Fruit fly (Drosophila melanogaster) whole organism, embryonic: Measurements from ENCODE around the gene Nepl3.
A peak's percentile ranks its signal among the peaks of the same experiment; 100 is the strongest.

Experiments
- Antp ChIP-seq: fragments of 200-800 bp; sonication (Bioruptor generic); optimal IDR thresholded peaks from 3 replicates; lab custom pipeline; 2016; ENCODE audit warnings: missing biosample characterization, missing genetic modification characterization
- CG10209 ChIP-seq: fragments of 200-800 bp; sonication (Bioruptor generic); optimal IDR thresholded peaks from 3 replicates; lab custom pipeline; 2017; ENCODE audit warnings: missing biosample characterization, mild to moderate bottlenecking, missing genetic modification characterization, missing genetic modification reagents
- CG1024 ChIP-seq: fragments of 200-800 bp; sonication (Bioruptor generic); IDR thresholded peaks from 2 replicates; pipeline ENCODE4 v1.3.6; 2022; ENCODE audit warnings: missing biosample characterization, missing genetic modification characterization
- CG10366 ChIP-seq: fragments of 200-800 bp; sonication (Bioruptor generic); IDR thresholded peaks from 2 replicates; pipeline ENCODE4 v1.3.6; 2022; ENCODE audit warnings: missing biosample characterization, missing genetic modification characterization
- CG12299 ChIP-seq: fragments of 200-800 bp; sonication (Bioruptor generic); optimal IDR thresholded peaks from 2 replicates; lab custom pipeline; 2018; ENCODE audit warnings: missing biosample characterization, mild to moderate bottlenecking, missing genetic modification characterization
- CG15479 ChIP-seq: fragments of 200-800 bp; sonication (Bioruptor generic); optimal IDR thresholded peaks from 3 replicates; lab custom pipeline; 2019; ENCODE audit warnings: missing biosample characterization, mild to moderate bottlenecking, missing genetic modification characterization, moderate library complexity
- CG15601 ChIP-seq: fragments of 200-800 bp; sonication (Bioruptor generic); optimal IDR thresholded peaks from 3 replicates; lab custom pipeline; 2019; ENCODE audit warnings: missing biosample characterization, mild to moderate bottlenecking, missing genetic modification characterization, moderate library complexity
- CG16863 ChIP-seq: fragments of 200-800 bp; sonication (Bioruptor generic); optimal IDR thresholded peaks from 3 replicates; lab custom pipeline; 2016; ENCODE audit warnings: missing biosample characterization, missing genetic modification characterization
- CG17186 ChIP-seq: fragments of 200-800 bp; sonication (Bioruptor generic); optimal IDR thresholded peaks from 3 replicates; lab custom pipeline; 2017; ENCODE audit warnings: missing biosample characterization, missing genetic modification reagents, missing genetic modification characterization
- CG17385 ChIP-seq: fragments of 200-800 bp; sonication (Bioruptor generic); optimal IDR thresholded peaks from 3 replicates; lab custom pipeline; 2018; ENCODE audit warnings: missing biosample characterization, mild to moderate bottlenecking, missing genetic modification characterization
- CG18599 ChIP-seq: fragments of 200-800 bp; sonication (Bioruptor generic); optimal IDR thresholded peaks from 3 replicates; lab custom pipeline; 2017; ENCODE audit warnings: missing biosample characterization, missing genetic modification characterization, mild to moderate bottlenecking, moderate library complexity, missing genetic modification reagents
- CG33557 ChIP-seq: fragments of 200-800 bp; sonication (Bioruptor generic); optimal IDR thresholded peaks from 2 replicates; lab custom pipeline; 2019; ENCODE audit warnings: missing biosample characterization, mild to moderate bottlenecking, missing genetic modification characterization, moderate library complexity
- CG4820 ChIP-seq: fragments of 200-800 bp; sonication (Bioruptor generic); optimal IDR thresholded peaks from 3 replicates; lab custom pipeline; 2016; ENCODE audit warnings: missing biosample characterization, missing genetic modification characterization
- CG6791 ChIP-seq: fragments of 200-800 bp; sonication (Bioruptor generic); IDR thresholded peaks from 3 replicates; pipeline ENCODE4 v1.3.6; 2022; ENCODE audit warnings: missing biosample characterization, missing genetic modification characterization; ENCODE audit not compliant: partially characterized antibody
- CG7357 ChIP-seq: fragments of 200-800 bp; sonication (Bioruptor generic); IDR thresholded peaks from 3 replicates; pipeline ENCODE4 v1.3.6; 2022; ENCODE audit warnings: missing biosample characterization, missing genetic modification characterization
- CG7786 ChIP-seq: fragments of 200-800 bp; sonication (Bioruptor generic); optimal IDR thresholded peaks from 2 replicates; lab custom pipeline; 2016; ENCODE audit warnings: missing biosample characterization, missing genetic modification characterization
- CG8359 ChIP-seq: fragments of 200-800 bp; sonication (Bioruptor generic); optimal IDR thresholded peaks from 2 replicates; lab custom pipeline; 2017; ENCODE audit warnings: missing biosample characterization, mild to moderate bottlenecking, missing genetic modification characterization, borderline replicate concordance
- CG8388 ChIP-seq: fragments of 200-800 bp; sonication (Bioruptor generic); optimal IDR thresholded peaks from 2 replicates; lab custom pipeline; 2019; ENCODE audit warnings: missing biosample characterization, mild to moderate bottlenecking, missing genetic modification characterization, moderate library complexity
- CG9215 ChIP-seq: fragments of 200-800 bp; sonication (Bioruptor generic); IDR thresholded peaks from 2 replicates; pipeline ENCODE4 v1.3.6; 2022; ENCODE audit warnings: missing biosample characterization, missing genetic modification characterization
- CG9797 ChIP-seq: fragments of 200-800 bp; sonication (Bioruptor generic); optimal IDR thresholded peaks from 3 replicates; lab custom pipeline; 2018; ENCODE audit warnings: missing biosample characterization, mild to moderate bottlenecking, missing genetic modification characterization
- E2f2 ChIP-seq: fragments of 200-800 bp; sonication (Bioruptor generic); IDR thresholded peaks from 2 replicates; pipeline ENCODE4 v1.3.6; 2022; ENCODE audit warnings: missing biosample characterization, missing genetic modification characterization
- ERR ChIP-seq: fragments of 200-800 bp; sonication (Bioruptor generic); optimal IDR thresholded peaks from 2 replicates; lab custom pipeline; 2016; ENCODE audit warnings: missing biosample characterization, missing genetic modification characterization
- Ets65A ChIP-seq: fragments of 200-800 bp; sonication (Bioruptor generic); peaks from one replicate; lab custom pipeline; 2016; ENCODE audit warnings: missing biosample characterization, missing genetic modification characterization
- Fer1 ChIP-seq: fragments of 200-800 bp; sonication (Bioruptor generic); optimal IDR thresholded peaks from 2 replicates; lab custom pipeline; 2017; ENCODE audit warnings: missing biosample characterization, mild to moderate bottlenecking, missing genetic modification characterization
- Fer3 ChIP-seq: fragments of 200-800 bp; sonication (Bioruptor generic); optimal IDR thresholded peaks from 2 replicates; lab custom pipeline; 2018; ENCODE audit warnings: missing biosample characterization, mild to moderate bottlenecking, missing genetic modification characterization, moderate library complexity
- Gug ChIP-seq: fragments of 200-800 bp; sonication (Bioruptor generic); IDR thresholded peaks from 4 replicates; pipeline ENCODE4 v1.3.6; 2022; ENCODE audit warnings: missing biosample characterization, missing genetic modification characterization
- H2.0 ChIP-seq: fragments of 200-800 bp; sonication (Bioruptor generic); IDR thresholded peaks from 2 replicates; pipeline ENCODE4 v1.3.6; 2022; ENCODE audit warnings: missing biosample characterization, missing genetic modification characterization
- NfI ChIP-seq: fragments of 200-800 bp; sonication (Bioruptor generic); optimal IDR thresholded peaks from 3 replicates; lab custom pipeline; 2018; ENCODE audit warnings: missing biosample characterization, mild to moderate bottlenecking, missing genetic modification characterization, moderate library complexity
- Poxn ChIP-seq: fragments of 200-800 bp; sonication (Bioruptor generic); IDR thresholded peaks from 2 replicates; pipeline ENCODE4 v1.3.6; 2022; ENCODE audit warnings: missing biosample characterization, missing genetic modification characterization
- Stat92E ChIP-seq, 3 experiments: fragments of >200 bp in 2 of 3; fragments of 200-800 bp in 1 of 3; sonication (Bioruptor generic) in 1 of 3; optimal IDR thresholded peaks; 2 replicates each; lab custom pipeline; 2017 to 2019; ENCODE audit warnings: missing biosample characterization in 3 of 3, missing genetic modification characterization in 3 of 3, mild to moderate bottlenecking in 1 of 3, moderate library complexity in 1 of 3
- amos ChIP-seq: fragments of 200-800 bp; sonication (Bioruptor generic); IDR thresholded peaks from 2 replicates; pipeline ENCODE4 v1.3.6; 2022; ENCODE audit warnings: missing biosample characterization, missing genetic modification characterization; ENCODE audit not compliant: partially characterized antibody
- ase ChIP-seq: fragments of 200-800 bp; sonication (Bioruptor generic); IDR thresholded peaks from 3 replicates; pipeline ENCODE4 v1.3.6; 2022; ENCODE audit warnings: missing biosample characterization, missing genetic modification characterization
- br ChIP-seq: fragments of >200 bp; optimal IDR thresholded peaks from 2 replicates; lab custom pipeline; 2017
- btn ChIP-seq: fragments of 200-800 bp; sonication (Bioruptor generic); optimal IDR thresholded peaks from 2 replicates; lab custom pipeline; 2016; ENCODE audit warnings: missing biosample characterization, missing genetic modification characterization
- danr ChIP-seq: fragments of 200-800 bp; sonication (Bioruptor generic); IDR thresholded peaks from 2 replicates; pipeline ENCODE4 v1.3.6; 2022; ENCODE audit warnings: missing biosample characterization, missing genetic modification characterization
- dm ChIP-seq: fragments of 200-800 bp; sonication (Bioruptor generic); optimal IDR thresholded peaks from 3 replicates; lab custom pipeline; 2016; ENCODE audit warnings: missing biosample characterization, missing genetic modification characterization
- dmrt99B ChIP-seq: fragments of 200-800 bp; sonication (Bioruptor generic); optimal IDR thresholded peaks from 2 replicates; lab custom pipeline; 2018; ENCODE audit warnings: missing biosample characterization, mild to moderate bottlenecking, missing genetic modification characterization, moderate library complexity
- eyg ChIP-seq: fragments of 200-800 bp; sonication (Bioruptor generic); optimal IDR thresholded peaks from 3 replicates; lab custom pipeline; 2016; ENCODE audit warnings: missing biosample characterization, missing genetic modification characterization
- gt ChIP-seq: fragments of 200-800 bp; sonication (Bioruptor generic); IDR thresholded peaks from 2 replicates; pipeline ENCODE4 v1.3.6; 2022; ENCODE audit warnings: missing biosample characterization, missing genetic modification characterization
- ham ChIP-seq: fragments of 200-800 bp; sonication (Bioruptor generic); IDR thresholded peaks from 2 replicates; pipeline ENCODE4 v1.3.6; 2022; ENCODE audit warnings: missing biosample characterization, missing genetic modification characterization
- her ChIP-seq: fragments of 200-800 bp; sonication (Bioruptor generic); optimal IDR thresholded peaks from 2 replicates; lab custom pipeline; 2016; ENCODE audit warnings: missing biosample characterization, missing genetic modification characterization
- pita ChIP-seq: fragments of 200-800 bp; sonication (Bioruptor generic); optimal IDR thresholded peaks from 2 replicates; lab custom pipeline; 2017; ENCODE audit warnings: missing biosample characterization, mild to moderate bottlenecking, missing genetic modification characterization
- pzg ChIP-seq: fragments of 200-800 bp; sonication (Bioruptor generic); optimal IDR thresholded peaks from 3 replicates; lab custom pipeline; 2018; ENCODE audit warnings: missing biosample characterization, mild to moderate bottlenecking, missing genetic modification characterization, moderate library complexity
- run ChIP-seq: fragments of 200-800 bp; sonication (Bioruptor generic); optimal IDR thresholded peaks from 3 replicates; lab custom pipeline; 2018; ENCODE audit warnings: missing biosample characterization, mild to moderate bottlenecking, missing genetic modification characterization
- salm ChIP-seq: fragments of 200-800 bp; sonication (Bioruptor generic); optimal IDR thresholded peaks from 2 replicates; lab custom pipeline; 2018; ENCODE audit warnings: missing biosample characterization, mild to moderate bottlenecking, missing genetic modification characterization
- scrt ChIP-seq: fragments of 200-800 bp; sonication (Bioruptor generic); optimal IDR thresholded peaks from 2 replicates; lab custom pipeline; 2018; ENCODE audit warnings: missing biosample characterization, mild to moderate bottlenecking, missing genetic modification characterization, moderate library complexity
- slou ChIP-seq: fragments of 200-800 bp; sonication (Bioruptor generic); optimal IDR thresholded peaks from 3 replicates; lab custom pipeline; 2016; ENCODE audit warnings: missing biosample characterization, missing genetic modification characterization
- tap ChIP-seq: fragments of 200-800 bp; optimal IDR thresholded peaks from 3 replicates; lab custom pipeline; 2019; ENCODE audit warnings: missing biosample characterization, mild to moderate bottlenecking, missing genetic modification characterization, moderate library complexity
- toy ChIP-seq: fragments of 200-800 bp; sonication (Bioruptor generic); IDR thresholded peaks from 2 replicates; pipeline ENCODE4 v1.3.6; 2022; ENCODE audit warnings: missing biosample characterization, missing genetic modification characterization
- usp ChIP-seq: fragments of >200 bp; optimal IDR thresholded peaks from 2 replicates; lab custom pipeline; 2017; ENCODE audit warnings: missing biosample characterization, missing genetic modification characterization
- wdn ChIP-seq: fragments of 200-800 bp; sonication (Bioruptor generic); IDR thresholded peaks from 2 replicates; pipeline ENCODE4 v1.3.6; 2022; ENCODE audit warnings: missing biosample characterization, missing genetic modification characterization

Nepl3 gene

DNA sequence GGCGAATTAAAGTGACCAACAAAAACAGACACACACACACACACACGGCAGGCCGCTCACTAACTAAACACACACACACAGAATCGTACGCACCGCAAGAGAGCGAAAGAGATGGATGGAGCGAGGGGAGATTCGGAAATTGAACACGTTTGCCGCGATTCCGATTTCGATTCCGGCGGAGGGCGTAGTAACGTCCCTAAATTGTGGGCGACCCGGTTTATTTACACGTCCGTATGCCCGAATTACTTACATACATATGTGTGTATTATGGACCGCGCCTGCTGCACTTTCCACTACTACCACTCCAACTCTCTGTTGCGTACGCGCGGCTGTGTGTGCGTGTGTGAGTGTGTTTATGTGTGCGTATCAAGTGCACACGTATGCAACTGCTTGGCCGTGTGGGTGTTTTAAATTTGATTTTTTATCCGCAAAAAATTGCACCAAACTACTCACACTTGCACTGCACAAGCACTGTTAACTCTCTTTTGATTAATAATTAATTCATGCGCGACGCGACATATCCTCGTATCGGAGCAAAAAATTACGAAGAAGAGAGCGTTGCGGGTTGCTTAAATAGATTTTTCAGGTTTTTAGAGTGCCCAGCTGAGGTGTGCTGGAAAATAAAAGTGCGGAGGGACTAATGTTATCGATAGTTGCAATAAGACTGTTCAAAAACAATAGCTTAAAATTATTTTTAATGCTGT lies 35.1 kb upstream of the Nepl3 start, which contains the start of gene Pgant5 (continued):
- TF ChIP-seq CG16863 (GFP tag; lab: Kevin White, UChicago), result no peak
- TF ChIP-seq eyg (GFP tag; lab: Kevin White, UChicago), result no peak
- TF ChIP-seq CG9797 (GFP tag; lab: Kevin White, UChicago), result no peak
- TF ChIP-seq slou (GFP tag; lab: Kevin White, UChicago), result no peak
- no peak for TF ChIP-seq pita (GFP tag; lab: Kevin White, UChicago)
- peak; percentile 67 for TF ChIP-seq Fer1
- peak; percentile 20 for TF ChIP-seq dm
- TF ChIP-seq CG8388, result no peak
- TF ChIP-seq her (GFP tag; lab: Kevin White, UChicago), result no peak
- TF ChIP-seq CG17385, result peak; percentile 63
- no peak for TF ChIP-seq ham (GFP tag; lab: Robert Waterston, UW)
- TF ChIP-seq CG6791, result no peak
- TF ChIP-seq salm (tag; lab: Kevin White, UChicago), result no peak
- peak in 1 of 3 experiments; percentile 47 for TF ChIP-seq Stat92E (GFP tag; optimal IDR thresholded peaks at IDR 0.05; lab: Kevin White, UChicago)
- TF ChIP-seq Ets65A, result no peak
- peak; percentile 10 for TF ChIP-seq amos (GFP tag; lab: Robert Waterston, UW)
- no peak for TF ChIP-seq CG7786 (GFP tag; lab: Kevin White, UChicago)
- no peak for TF ChIP-seq CG10366 (GFP tag; lab: Robert Waterston, UW)
- TF ChIP-seq run (tag; lab: Kevin White, UChicago), result no peak
- peak; percentile 49 for TF ChIP-seq scrt (GFP tag; lab: Kevin White, UChicago)
- no peak for TF ChIP-seq danr
- no peak for TF ChIP-seq NfI (GFP tag; lab: Kevin White, UChicago)
- no peak for TF ChIP-seq Gug
- TF ChIP-seq btn (GFP tag; lab: Kevin White, UChicago), result peak; percentile 16
- TF ChIP-seq ase, result no peak
- TF ChIP-seq CG15601 (tag; lab: Kevin White, UChicago), result no peak
- no peak for TF ChIP-seq br (lab: Kevin White, UChicago)
- TF ChIP-seq wdn, result no peak
- TF ChIP-seq Poxn (GFP tag; lab: Robert Waterston, UW), result no peak
- TF ChIP-seq CG15479 (GFP tag; lab: Kevin White, UChicago), result peak; percentile 79
- TF ChIP-seq CG4820 (GFP tag; lab: Kevin White, UChicago), result no peak
- no peak for TF ChIP-seq usp (GFP tag; lab: Kevin White, UChicago)
- TF ChIP-seq dmrt99B, result no peak
- TF ChIP-seq CG1024 (GFP tag; lab: Robert Waterston, UW), result no peak
- TF ChIP-seq CG33557, result no peak
- TF ChIP-seq Fer3 (tag; lab: Kevin White, UChicago), result no peak
- TF ChIP-seq gt (GFP tag; lab: Robert Waterston, UW), result no peak
- peak; percentile 41 for TF ChIP-seq CG18599 (GFP tag; lab: Kevin White, UChicago)
- TF ChIP-seq CG7357 (GFP tag; lab: Robert Waterston, UW), result no peak
- no peak for TF ChIP-seq E2f2 (GFP tag; lab: Robert Waterston, UW)
- TF ChIP-seq ERR (GFP tag; lab: Kevin White, UChicago), result no peak
- no peak for TF ChIP-seq CG17186 (GFP tag; lab: Kevin White, UChicago)
- no peak for TF ChIP-seq Antp (GFP tag; lab: Kevin White, UChicago)
- TF ChIP-seq H2.0 (GFP tag; lab: Robert Waterston, UW), result 0 out of 2 replicates have a peak, but pooled peaks have one; percentile 11
- TF ChIP-seq CG10209 (GFP tag; lab: Kevin White, UChicago), result no peak
- TF ChIP-seq toy, result no peak
- TF ChIP-seq pzg (GFP tag; lab: Kevin White, UChicago), result peak; percentile 36
- TF ChIP-seq tap (tag; lab: Kevin White, UChicago), result no peak
- no peak for TF ChIP-seq CG8359 (GFP tag; lab: Kevin White, UChicago)
- TF ChIP-seq CG9215 (GFP tag; lab: Robert Waterston, UW), result no peak
- peak; percentile 5 for TF ChIP-seq CG12299 (tag; lab: Kevin White, UChicago)
